Worm (Caenorhabditis elegans) whole organism, midembryonic: ENCODE results near the gene myrf-1.

ENCODE experiments used
- T22C8.4 ChIP-seq: fragments of 200-800 bp; sonication (Bioruptor generic); IDR thresholded peaks from 2 replicates; pipeline ENCODE4 v1.3.6; 2022; ENCODE audit warnings: missing genetic modification characterization, missing compliant biosample characterization
- cog-1 ChIP-seq: sonication (generic microtip); optimal IDR thresholded peaks from 2 replicates; lab custom pipeline; 2016; ENCODE audit warnings: missing genetic modification characterization, missing compliant biosample characterization
- flt-1 ChIP-seq: fragments of 200-800 bp; sonication (Bioruptor generic); IDR thresholded peaks from 2 replicates; pipeline ENCODE4 v1.3.6; 2022; ENCODE audit warnings: missing genetic modification characterization, missing compliant biosample characterization
- klf-2 ChIP-seq: fragments of 200-800 bp; sonication (Bioruptor generic); conservative IDR thresholded peaks from 2 replicates; pipeline ENCODE4 v1.3.6; 2022; ENCODE audit warnings: missing genetic modification reagents, missing genetic modification characterization, missing compliant biosample characterization
- med-1 ChIP-seq: sonication (generic microtip); optimal IDR thresholded peaks from 2 replicates; lab custom pipeline; 2017; ENCODE audit warnings: missing genetic modification characterization, mild to moderate bottlenecking, missing compliant biosample characterization, antibody characterized with exemption, missing genetic modification reagents; ENCODE audit not compliant: insufficient read depth
- ref-1 ChIP-seq: fragments of 200-800 bp; sonication (Bioruptor generic); conservative IDR thresholded peaks from 2 replicates; pipeline ENCODE4 v1.3.6; 2022; ENCODE audit warnings: missing genetic modification reagents, missing genetic modification characterization, missing compliant biosample characterization
- tab-1 ChIP-seq: fragments of 200-800 bp; sonication (Bioruptor generic); IDR thresholded peaks from 2 replicates; pipeline ENCODE4 v1.3.6; 2022; ENCODE audit warnings: missing genetic modification characterization, missing compliant biosample characterization
- ztf-23 ChIP-seq: fragments of 200-800 bp; sonication (Bioruptor generic); IDR thresholded peaks from 2 replicates; pipeline ENCODE4 v1.3.6; 2022; ENCODE audit warnings: missing genetic modification reagents, missing genetic modification characterization, missing compliant biosample characterization
- ztf-29 ChIP-seq: fragments of 200-800 bp; sonication (Bioruptor generic); IDR thresholded peaks from 2 replicates; pipeline ENCODE4 v1.3.6; 2022; ENCODE audit warnings: missing genetic modification reagents, missing genetic modification characterization, missing compliant biosample characterization

myrf-1 gene

DNA sequence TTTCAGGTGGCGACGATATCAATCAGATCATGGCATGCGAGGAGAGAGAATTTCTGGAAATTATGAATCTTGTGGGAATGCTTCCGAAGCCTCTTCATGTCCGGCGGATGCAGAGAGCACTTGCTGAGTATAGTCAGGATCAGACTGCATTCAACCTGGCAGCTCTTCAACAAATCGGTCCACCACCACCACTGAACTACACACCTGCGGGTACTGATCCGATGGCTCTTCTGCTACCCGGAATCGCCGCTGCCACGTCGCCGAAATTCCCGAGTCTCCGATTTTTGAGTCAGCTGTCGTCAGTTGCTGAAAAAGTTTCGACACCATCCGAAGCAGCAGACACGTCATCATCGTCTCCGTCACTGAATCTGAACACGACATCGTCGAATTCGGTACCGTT lies 28.6 kb upstream of the myrf-1 start:
- no peak for TF ChIP-seq ztf-29
- no peak for TF ChIP-seq T22C8.4 (GFP tag; lab: Robert Waterston, UW)

DNA sequence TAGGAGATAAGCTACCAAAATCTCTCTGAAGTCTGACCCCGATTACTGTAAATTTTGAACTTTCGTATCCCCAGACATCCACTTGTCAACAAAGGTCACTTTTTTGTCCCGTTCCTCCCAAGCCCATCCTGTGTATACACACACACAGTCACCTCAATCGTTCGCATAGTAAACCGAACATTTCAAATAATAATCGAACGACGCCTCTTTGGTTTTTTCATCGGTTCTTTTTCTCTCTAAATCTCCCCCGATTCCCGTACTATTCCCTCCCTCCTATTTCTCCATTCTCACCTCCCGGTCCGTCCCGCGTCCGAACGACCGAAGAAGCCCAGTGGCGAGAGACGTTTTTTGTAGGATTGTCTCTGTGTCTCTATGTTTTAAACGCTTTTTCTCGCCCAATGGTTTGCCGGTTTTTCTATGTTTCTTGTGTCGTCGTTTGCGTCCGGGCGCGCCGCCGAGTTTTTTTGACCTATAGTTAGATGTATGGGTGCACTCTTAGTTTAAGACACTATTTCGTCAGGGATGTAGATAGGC lies 26.9 kb upstream of the myrf-1 start:
- TF ChIP-seq tab-1 (GFP tag; lab: Robert Waterston, UW) = no peak
- no peak for TF ChIP-seq flt-1 (GFP tag; lab: Robert Waterston, UW)
- no peak for TF ChIP-seq med-1 (GFP tag; lab: Kevin White, UChicago)
- no peak for TF ChIP-seq ztf-29
- no peak for TF ChIP-seq cog-1 (tag; lab: Kevin White, UChicago)
- no peak for TF ChIP-seq ztf-23 (GFP tag; lab: Robert Waterston, UW)
- TF ChIP-seq T22C8.4 (GFP tag; lab: Robert Waterston, UW) = no peak
- TF ChIP-seq ref-1 (GFP tag; lab: Robert Waterston, UW) = no peak
- no peak for TF ChIP-seq klf-2

DNA sequence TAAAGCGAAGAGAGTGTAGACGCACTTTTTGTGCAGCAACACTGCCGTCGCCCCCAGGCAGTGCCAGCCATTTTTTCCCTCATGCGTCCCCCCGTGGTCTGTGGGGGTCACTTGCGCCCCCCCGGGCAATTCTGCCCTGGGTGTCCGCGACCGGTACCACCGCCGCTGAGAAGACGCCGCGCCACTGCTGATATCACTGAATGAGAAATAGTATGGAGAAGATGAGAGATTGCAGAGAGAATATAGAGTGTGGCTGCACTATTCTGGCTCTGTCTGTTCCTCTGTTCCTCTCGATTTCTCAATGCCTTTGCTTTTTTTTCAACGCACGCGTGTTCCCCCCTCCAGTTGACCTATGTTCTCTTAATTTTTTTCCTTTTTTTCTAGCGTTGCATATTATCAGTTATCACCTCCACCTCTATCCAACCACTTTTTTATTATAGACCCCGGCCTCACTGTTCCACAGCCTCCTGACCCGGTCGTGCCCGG lies 25.4 kb upstream of the myrf-1 start, which contains the start of gene mab-10:
Gene mab-10, plus strand, starts transcription at position 436 of the 486 bp plus-strand sequence.
- TF ChIP-seq ztf-23 (GFP tag; lab: Robert Waterston, UW) = 0 out of 2 replicates have a peak, but pooled peaks have one; percentile 48
- TF ChIP-seq ref-1 (GFP tag; lab: Robert Waterston, UW) = no peak

DNA sequence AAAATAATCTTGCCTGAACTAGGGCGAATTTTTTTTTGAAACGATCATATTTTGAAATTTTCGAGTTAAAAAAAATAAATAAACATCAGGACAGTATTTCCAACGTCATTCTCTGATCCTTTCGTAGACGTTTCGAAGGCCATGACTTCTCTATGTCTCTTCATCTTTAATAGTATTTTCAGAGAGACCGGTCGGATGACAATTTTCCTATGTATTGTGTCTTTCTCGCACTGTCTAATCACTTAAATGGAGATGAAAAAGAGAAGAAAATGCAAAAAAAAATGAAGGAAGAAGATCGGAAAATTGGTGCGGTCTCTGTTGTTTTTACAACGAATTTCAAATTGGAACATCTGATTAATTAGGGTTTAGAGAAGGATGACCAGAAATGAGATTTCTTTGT lies 22.8 kb upstream of the myrf-1 start:
- TF ChIP-seq med-1 (GFP tag; lab: Kevin White, UChicago) = no peak
- TF ChIP-seq ztf-23 (GFP tag; lab: Robert Waterston, UW) = no peak
- TF ChIP-seq flt-1 (GFP tag; lab: Robert Waterston, UW) = no peak
- no peak for TF ChIP-seq cog-1 (tag; lab: Kevin White, UChicago)
- no peak for TF ChIP-seq T22C8.4 (GFP tag; lab: Robert Waterston, UW)
- no peak for TF ChIP-seq ref-1 (GFP tag; lab: Robert Waterston, UW)
- no peak for TF ChIP-seq ztf-29
- no peak for TF ChIP-seq tab-1 (GFP tag; lab: Robert Waterston, UW)
- no peak for TF ChIP-seq klf-2

DNA sequence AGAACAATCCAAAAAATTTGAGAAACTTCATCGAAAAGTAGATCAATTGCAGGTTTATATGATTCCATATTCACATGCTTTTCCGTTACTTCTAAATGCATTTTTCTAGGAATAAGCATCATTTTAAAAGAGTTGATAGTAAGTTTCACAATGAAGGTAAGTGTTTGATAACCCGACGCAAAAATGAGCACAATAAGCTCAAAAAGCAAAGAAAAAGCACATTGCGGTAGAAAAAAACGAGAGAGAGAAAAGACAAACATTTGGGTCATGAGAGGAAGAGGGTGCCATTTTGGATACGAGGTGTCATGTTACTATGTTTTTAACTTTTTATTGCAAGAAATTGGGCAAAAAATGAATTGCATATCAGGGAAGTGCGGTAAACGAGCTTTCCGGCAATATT lies 22.0 kb upstream of the myrf-1 start, which contains the start of gene F59B10.6:
Gene F59B10.6, minus strand, starts transcription at position 101 of the 400 bp plus-strand sequence.
- TF ChIP-seq med-1 (GFP tag; lab: Kevin White, UChicago) (no peak), ztf-29 (no peak), cog-1 (tag; lab: Kevin White, UChicago) (no peak)

DNA sequence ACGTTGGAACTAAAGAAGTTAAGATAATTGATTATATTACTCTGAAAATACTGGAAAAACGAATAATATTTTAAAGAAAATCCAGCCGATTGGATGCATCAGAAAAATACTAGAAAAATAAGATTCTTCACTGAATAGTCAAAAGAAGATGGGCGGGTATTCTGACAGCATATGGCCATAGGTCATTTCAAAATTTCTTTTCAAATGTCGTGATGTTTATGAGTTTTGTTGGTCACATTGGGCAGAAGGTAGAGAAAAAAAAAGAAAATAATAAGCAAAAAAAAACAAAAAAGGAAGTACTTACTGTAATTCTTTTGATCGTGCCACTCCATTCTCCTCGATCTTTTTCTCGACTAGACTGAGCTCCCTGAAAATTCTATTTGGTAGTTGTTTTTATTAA lies 21.2 kb upstream of the myrf-1 start, which contains the start of gene F59B10.5:
Gene F59B10.5, minus strand, starts transcription at position 101 of the 400 bp plus-strand sequence.
- TF ChIP-seq cog-1 (tag; lab: Kevin White, UChicago) (no peak), tab-1 (GFP tag; lab: Robert Waterston, UW) (no peak)

DNA sequence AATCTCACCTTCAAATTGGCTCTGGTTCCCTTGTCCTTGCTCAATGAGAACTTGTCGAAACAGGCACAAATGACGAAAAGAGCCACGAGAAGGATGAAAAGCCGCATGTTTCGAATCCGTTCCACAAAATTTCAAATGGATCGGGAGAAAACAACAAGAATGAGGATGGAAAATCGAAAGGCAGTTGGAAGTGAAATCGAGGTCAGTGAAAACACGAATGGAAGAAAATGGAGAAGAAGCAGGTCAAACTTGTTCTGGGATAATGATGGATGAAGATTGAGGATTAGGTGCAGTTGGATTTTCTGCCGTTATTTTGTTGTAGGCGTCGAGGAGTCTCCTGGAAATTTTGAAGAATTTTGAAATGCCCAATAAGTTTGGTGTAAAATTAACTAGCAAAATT lies 20.7 kb upstream of the myrf-1 start:
- TF ChIP-seq ztf-29 (no peak), klf-2 (no peak), cog-1 (tag; lab: Kevin White, UChicago) (no peak), med-1 (GFP tag; lab: Kevin White, UChicago) (no peak), ref-1 (GFP tag; lab: Robert Waterston, UW) (no peak)

DNA sequence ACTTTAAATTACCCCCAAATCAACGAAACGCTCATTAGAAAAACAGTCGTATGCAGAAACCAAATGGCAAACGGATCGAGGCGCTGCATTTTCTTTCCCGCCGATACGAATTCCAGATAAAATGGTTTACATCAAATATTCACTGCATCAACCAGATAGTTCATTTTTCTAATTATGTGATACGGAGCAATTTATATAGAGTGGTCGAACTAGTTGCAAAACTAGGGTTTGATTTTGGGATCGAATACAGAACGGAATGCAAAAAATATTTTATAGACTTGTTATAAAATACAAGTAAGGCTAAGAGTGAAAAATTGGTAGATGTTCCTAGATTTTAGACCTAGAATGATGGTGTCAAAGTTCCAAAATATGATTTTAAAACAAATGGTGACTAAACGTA lies 17.5 kb upstream of the myrf-1 start:
- TF ChIP-seq med-1 (GFP tag; lab: Kevin White, UChicago) (no peak), ztf-23 (GFP tag; lab: Robert Waterston, UW) (no peak), ztf-29 (no peak), cog-1 (tag; lab: Kevin White, UChicago) (no peak), T22C8.4 (GFP tag; lab: Robert Waterston, UW) (no peak), flt-1 (GFP tag; lab: Robert Waterston, UW) (no peak), ref-1 (GFP tag; lab: Robert Waterston, UW) (no peak), klf-2 (no peak), tab-1 (GFP tag; lab: Robert Waterston, UW) (no peak)

DNA sequence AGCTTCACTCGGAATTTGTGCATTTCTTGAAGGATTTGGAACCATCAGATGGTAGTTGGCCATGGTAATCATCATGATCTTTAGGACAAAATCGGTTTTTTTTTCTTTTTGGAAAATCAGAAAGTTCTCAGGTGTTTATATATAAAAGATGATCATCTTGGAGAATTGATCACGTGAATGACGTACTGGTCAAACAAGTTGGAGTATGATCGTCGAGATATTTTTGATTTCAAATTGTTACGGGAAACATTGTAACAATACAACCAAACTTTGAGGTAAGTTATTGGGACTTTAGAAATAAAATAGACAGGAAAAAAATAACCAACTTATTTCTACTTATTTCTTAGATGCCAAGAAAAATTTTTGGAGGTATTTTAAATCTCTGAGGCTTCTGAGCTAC lies 16.7 kb upstream of the myrf-1 start, which contains the start of gene F59B10.4:
Gene F59B10.4, minus strand, starts transcription at position 101 of the 400 bp plus-strand sequence.
- TF ChIP-seq med-1 (GFP tag; lab: Kevin White, UChicago) = no peak
- TF ChIP-seq klf-2 = no peak

DNA sequence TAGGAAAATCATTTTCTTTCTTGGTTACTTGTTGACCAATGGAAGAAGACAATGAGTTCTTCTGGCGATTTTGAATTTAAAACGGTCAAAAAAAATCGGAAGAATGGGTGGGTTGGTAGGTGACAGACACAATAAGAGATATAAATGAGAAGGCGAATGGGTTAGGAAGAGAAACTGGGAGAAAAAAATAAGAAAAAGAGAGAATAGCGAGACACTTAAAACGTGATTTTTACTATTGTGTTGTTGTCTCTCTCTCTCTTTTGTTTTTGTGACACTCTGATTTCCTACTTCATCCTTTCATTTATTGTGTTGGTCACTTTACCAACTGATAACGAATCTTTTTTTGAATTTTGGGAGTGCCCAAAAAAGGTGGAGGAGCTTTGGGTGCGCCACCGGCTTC lies 14.0 kb upstream of the myrf-1 start:
- TF ChIP-seq ref-1 (GFP tag; lab: Robert Waterston, UW) (no peak), T22C8.4 (GFP tag; lab: Robert Waterston, UW) (no peak), cog-1 (tag; lab: Kevin White, UChicago) (no peak), tab-1 (GFP tag; lab: Robert Waterston, UW) (no peak), ztf-23 (GFP tag; lab: Robert Waterston, UW) (no peak), klf-2 (no peak), med-1 (GFP tag; lab: Kevin White, UChicago) (no peak), ztf-29 (no peak), flt-1 (GFP tag; lab: Robert Waterston, UW) (no peak)

DNA sequence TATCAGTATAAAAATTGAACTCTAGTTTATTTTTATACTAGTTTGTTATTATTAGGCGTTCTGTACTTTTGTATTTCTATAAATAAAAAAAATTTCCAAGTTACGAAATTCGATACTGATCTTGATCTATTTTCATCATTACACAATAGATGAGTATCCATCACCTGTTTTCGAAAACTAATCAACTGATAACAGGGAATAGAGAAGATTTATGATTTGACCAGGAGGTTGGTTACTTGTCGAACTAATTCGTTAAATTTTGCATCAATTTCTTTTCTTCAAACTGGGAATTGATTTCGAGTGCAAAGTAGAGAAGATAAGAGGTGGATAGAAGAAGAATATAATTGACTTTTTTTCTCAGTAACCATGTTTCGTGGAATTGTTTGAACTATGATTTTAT lies 13.1 kb upstream of the myrf-1 start:
- no peak for TF ChIP-seq med-1 (GFP tag; lab: Kevin White, UChicago)
- TF ChIP-seq cog-1 (tag; lab: Kevin White, UChicago) = no peak
- no peak for TF ChIP-seq ref-1 (GFP tag; lab: Robert Waterston, UW)
- TF ChIP-seq flt-1 (GFP tag; lab: Robert Waterston, UW) = no peak
- no peak for TF ChIP-seq klf-2
- no peak for TF ChIP-seq ztf-29
- TF ChIP-seq T22C8.4 (GFP tag; lab: Robert Waterston, UW) = no peak
- no peak for TF ChIP-seq ztf-23 (GFP tag; lab: Robert Waterston, UW)
- no peak for TF ChIP-seq tab-1 (GFP tag; lab: Robert Waterston, UW)
